Fruit fly (Drosophila melanogaster) whole organism, embryonic: ENCODE data around the gene GstD10.

Experiments
- ATbp ChIP-seq: fragments of 200-800 bp; sonication (Bioruptor generic); optimal IDR thresholded peaks from 2 replicates; lab custom pipeline; 2017; ENCODE audit warnings: missing biosample characterization, mild to moderate bottlenecking, missing genetic modification characterization, missing genetic modification reagents
- Ada2b ChIP-seq: fragments of 200-800 bp; sonication (Bioruptor generic); IDR thresholded peaks from 2 replicates; pipeline ENCODE4 v1.3.6; 2022; ENCODE audit warnings: missing biosample characterization, missing genetic modification characterization
- Aef1 ChIP-seq: fragments of 200-800 bp; sonication (Bioruptor generic); IDR thresholded peaks from 3 replicates; pipeline ENCODE4 v1.3.6; 2022; ENCODE audit warnings: missing biosample characterization, missing genetic modification characterization
- Antp ChIP-seq: fragments of 200-800 bp; sonication (Bioruptor generic); optimal IDR thresholded peaks from 3 replicates; lab custom pipeline; 2016; ENCODE audit warnings: missing biosample characterization, missing genetic modification characterization
- B-H2 ChIP-seq: fragments of 200-800 bp; sonication (Bioruptor generic); optimal IDR thresholded peaks from 2 replicates; lab custom pipeline; 2018; ENCODE audit warnings: missing biosample characterization, mild to moderate bottlenecking, missing genetic modification characterization
- CG10654 ChIP-seq: fragments of 200-800 bp; sonication (Bioruptor generic); optimal IDR thresholded peaks from 2 replicates; lab custom pipeline; 2016; ENCODE audit warnings: missing biosample characterization, missing genetic modification characterization
- CG13775 ChIP-seq: fragments of 200-800 bp; sonication (Bioruptor generic); optimal IDR thresholded peaks from 3 replicates; lab custom pipeline; 2017; ENCODE audit warnings: missing biosample characterization, mild to moderate bottlenecking, missing genetic modification characterization
- CG14710 ChIP-seq: fragments of 200-800 bp; sonication (Bioruptor generic); optimal IDR thresholded peaks from 3 replicates; lab custom pipeline; 2019; ENCODE audit warnings: missing biosample characterization, mild to moderate bottlenecking, missing genetic modification characterization, moderate library complexity
- CG15269 ChIP-seq: fragments of 200-800 bp; sonication (Bioruptor generic); optimal IDR thresholded peaks from 2 replicates; lab custom pipeline; 2018; ENCODE audit warnings: missing biosample characterization, mild to moderate bottlenecking, missing genetic modification characterization, moderate library complexity
- CG1529 ChIP-seq: fragments of 200-800 bp; sonication (Bioruptor generic); optimal IDR thresholded peaks from 3 replicates; lab custom pipeline; 2018; ENCODE audit warnings: missing biosample characterization, missing genetic modification characterization
- CG17186 ChIP-seq: fragments of 200-800 bp; sonication (Bioruptor generic); optimal IDR thresholded peaks from 3 replicates; lab custom pipeline; 2017; ENCODE audit warnings: missing biosample characterization, missing genetic modification reagents, missing genetic modification characterization
- CG17568 ChIP-seq: fragments of 200-800 bp; sonication (Bioruptor generic); optimal IDR thresholded peaks from 2 replicates; lab custom pipeline; 2018; ENCODE audit warnings: missing biosample characterization, mild to moderate bottlenecking, missing genetic modification characterization, moderate library complexity
- CG18599 ChIP-seq: fragments of 200-800 bp; sonication (Bioruptor generic); optimal IDR thresholded peaks from 3 replicates; lab custom pipeline; 2017; ENCODE audit warnings: missing biosample characterization, missing genetic modification characterization, mild to moderate bottlenecking, moderate library complexity, missing genetic modification reagents
- CG2199 ChIP-seq: fragments of 200-800 bp; sonication (Bioruptor generic); IDR thresholded peaks from 3 replicates; pipeline ENCODE4 v1.3.6; 2022; ENCODE audit warnings: missing biosample characterization, missing genetic modification characterization
- CG2889 ChIP-seq: fragments of 200-800 bp; sonication (Bioruptor generic); IDR thresholded peaks from 3 replicates; pipeline ENCODE4 v1.3.6; 2022; ENCODE audit warnings: missing biosample characterization, missing genetic modification characterization
- CG30403 ChIP-seq: fragments of 200-800 bp; sonication (Bioruptor generic); optimal IDR thresholded peaks from 3 replicates; lab custom pipeline; 2016; ENCODE audit warnings: missing biosample characterization, missing genetic modification characterization
- CG3281 ChIP-seq: fragments of 200-800 bp; sonication (Bioruptor generic); optimal IDR thresholded peaks from 3 replicates; lab custom pipeline; 2017; ENCODE audit warnings: missing biosample characterization, mild to moderate bottlenecking, missing genetic modification characterization
- CG34376 ChIP-seq: fragments of 200-800 bp; sonication (Bioruptor generic); optimal IDR thresholded peaks from 2 replicates; lab custom pipeline; 2018; ENCODE audit warnings: missing biosample characterization, mild to moderate bottlenecking, missing genetic modification characterization
- CG3838 ChIP-seq: fragments of 200-800 bp; sonication (Bioruptor generic); optimal IDR thresholded peaks from 3 replicates; lab custom pipeline; 2016; ENCODE audit warnings: missing biosample characterization, missing genetic modification characterization
- CG3847 ChIP-seq: fragments of 200-800 bp; sonication (Bioruptor generic); IDR thresholded peaks from 2 replicates; pipeline ENCODE4 v1.3.6; 2022; ENCODE audit warnings: missing biosample characterization, missing genetic modification characterization
- CG43689 ChIP-seq: fragments of 200-800 bp; sonication (Bioruptor generic); IDR thresholded peaks from 2 replicates; pipeline ENCODE4 v1.3.6; 2022; ENCODE audit warnings: missing biosample characterization, missing genetic modification characterization
- CG4404 ChIP-seq: fragments of 200-800 bp; sonication (Bioruptor generic); IDR thresholded peaks from 2 replicates; pipeline ENCODE4 v1.3.6; 2022; ENCODE audit warnings: missing biosample characterization, missing genetic modification characterization
- CG4707 ChIP-seq: fragments of 200-800 bp; sonication (Bioruptor generic); optimal IDR thresholded peaks from 2 replicates; lab custom pipeline; 2018; ENCODE audit warnings: missing biosample characterization, mild to moderate bottlenecking, missing genetic modification characterization, moderate library complexity
- CG4730 ChIP-seq: fragments of 200-800 bp; sonication (Bioruptor generic); IDR thresholded peaks from 2 replicates; pipeline ENCODE4 v1.3.6; 2022; ENCODE audit warnings: missing biosample characterization, missing genetic modification characterization
- CG7928 ChIP-seq: fragments of 200-800 bp; sonication (Bioruptor generic); optimal IDR thresholded peaks from 2 replicates; lab custom pipeline; 2017; ENCODE audit warnings: missing biosample characterization, mild to moderate bottlenecking, missing genetic modification characterization
- CG8944 ChIP-seq: fragments of 200-800 bp; sonication (Bioruptor generic); optimal IDR thresholded peaks from 3 replicates; lab custom pipeline; 2016; ENCODE audit warnings: missing biosample characterization, missing genetic modification characterization
- CrebB ChIP-seq: fragments of 200-800 bp; sonication (Bioruptor generic); optimal IDR thresholded peaks from 3 replicates; lab custom pipeline; 2018; ENCODE audit warnings: missing biosample characterization, mild to moderate bottlenecking, missing genetic modification characterization
- Dref ChIP-seq: fragments of 200-800 bp; sonication (Bioruptor generic); IDR thresholded peaks from 2 replicates; pipeline ENCODE4 v1.3.6; 2022; ENCODE audit warnings: missing biosample characterization, missing genetic modification characterization
- Fer1 ChIP-seq: fragments of 200-800 bp; sonication (Bioruptor generic); optimal IDR thresholded peaks from 2 replicates; lab custom pipeline; 2017; ENCODE audit warnings: missing biosample characterization, mild to moderate bottlenecking, missing genetic modification characterization
- Hey ChIP-seq: fragments of 200-800 bp; sonication (Bioruptor generic); optimal IDR thresholded peaks from 3 replicates; lab custom pipeline; 2018; ENCODE audit warnings: missing biosample characterization, mild to moderate bottlenecking, missing genetic modification characterization
- Kr ChIP-seq: fragments of 200-800 bp; sonication (Bioruptor generic); optimal IDR thresholded peaks from 2 replicates; lab custom pipeline; 2017; ENCODE audit warnings: missing biosample characterization, mild to moderate bottlenecking, missing genetic modification characterization
- Mes4 ChIP-seq: fragments of 200-800 bp; sonication (Bioruptor generic); optimal IDR thresholded peaks from 2 replicates; lab custom pipeline; 2016; ENCODE audit warnings: missing biosample characterization, missing genetic modification characterization
- NC2α ChIP-seq: fragments of 200-800 bp; sonication (Bioruptor generic); optimal IDR thresholded peaks from 2 replicates; lab custom pipeline; 2016; ENCODE audit warnings: missing biosample characterization, missing genetic modification characterization
- Nf-YA ChIP-seq: fragments of 200-800 bp; sonication (Bioruptor generic); IDR thresholded peaks from 2 replicates; pipeline ENCODE4 v1.3.6; 2022; ENCODE audit warnings: missing biosample characterization, missing genetic modification characterization
- Tbp ChIP-seq: fragments of >200 bp; optimal IDR thresholded peaks from 2 replicates; lab custom pipeline; 2018; ENCODE audit warnings: missing biosample characterization, missing genetic modification characterization
- Usf ChIP-seq: fragments of 200-800 bp; sonication (Bioruptor generic); optimal IDR thresholded peaks from 2 replicates; lab custom pipeline; 2017; ENCODE audit warnings: missing genotype, missing biosample characterization, missing genetic modification characterization
- Xbp1 ChIP-seq: fragments of 200-800 bp; sonication (Bioruptor generic); optimal IDR thresholded peaks from 3 replicates; lab custom pipeline; 2016; ENCODE audit warnings: missing biosample characterization, mild to moderate bottlenecking, missing genetic modification characterization
- YL-1 ChIP-seq: fragments of 200-800 bp; sonication (Bioruptor generic); optimal IDR thresholded peaks from 3 replicates; lab custom pipeline; 2017; ENCODE audit warnings: missing biosample characterization, mild to moderate bottlenecking, missing genetic modification characterization
- ase ChIP-seq: fragments of 200-800 bp; sonication (Bioruptor generic); IDR thresholded peaks from 3 replicates; pipeline ENCODE4 v1.3.6; 2022; ENCODE audit warnings: missing biosample characterization, missing genetic modification characterization
- az2 ChIP-seq: fragments of 200-800 bp; sonication (Bioruptor generic); optimal IDR thresholded peaks from 3 replicates; lab custom pipeline; 2016; ENCODE audit warnings: missing biosample characterization, missing genetic modification characterization
- disco-r ChIP-seq: fragments of 200-800 bp; sonication (Bioruptor generic); optimal IDR thresholded peaks from 2 replicates; lab custom pipeline; 2016; ENCODE audit warnings: missing biosample characterization, missing genetic modification characterization
- fru ChIP-seq: fragments of >200 bp; optimal IDR thresholded peaks from 2 replicates; lab custom pipeline; 2017
- gem ChIP-seq: fragments of 200-800 bp; sonication (Bioruptor generic); optimal IDR thresholded peaks from 2 replicates; lab custom pipeline; 2019; ENCODE audit warnings: missing biosample characterization, mild to moderate bottlenecking, missing genetic modification characterization, moderate library complexity
- lmd ChIP-seq: fragments of 200-800 bp; sonication (Bioruptor generic); IDR thresholded peaks from 2 replicates; pipeline ENCODE4 v1.3.6; 2022; ENCODE audit warnings: missing biosample characterization, missing genetic modification characterization
- nau ChIP-seq: fragments of 200-800 bp; sonication (Bioruptor generic); optimal IDR thresholded peaks from 3 replicates; lab custom pipeline; 2017; ENCODE audit warnings: missing biosample characterization, mild to moderate bottlenecking, missing genetic modification characterization, missing genetic modification reagents
- odd ChIP-seq: fragments of 200-800 bp; sonication (Bioruptor generic); optimal IDR thresholded peaks from 2 replicates; lab custom pipeline; 2017; ENCODE audit warnings: missing biosample characterization, mild to moderate bottlenecking, missing genetic modification characterization
- repo ChIP-seq: fragments of 200-800 bp; sonication (Bioruptor generic); optimal IDR thresholded peaks from 2 replicates; lab custom pipeline; 2016; ENCODE audit warnings: missing biosample characterization, missing genetic modification characterization
- shn ChIP-seq: fragments of 200-800 bp; sonication (Bioruptor generic); optimal IDR thresholded peaks from 3 replicates; lab custom pipeline; 2016; ENCODE audit warnings: missing biosample characterization, missing genetic modification characterization
- slbo ChIP-seq: fragments of 200-800 bp; sonication (Bioruptor generic); IDR thresholded peaks from 2 replicates; pipeline ENCODE4 v1.3.6; 2022; ENCODE audit warnings: missing biosample characterization, missing genetic modification characterization
- slp2 ChIP-seq: fragments of 200-800 bp; sonication (Bioruptor generic); optimal IDR thresholded peaks from 2 replicates; lab custom pipeline; 2016; ENCODE audit warnings: missing biosample characterization, missing genetic modification characterization
- trem ChIP-seq: fragments of 200-800 bp; optimal IDR thresholded peaks from 3 replicates; lab custom pipeline; 2019; ENCODE audit warnings: missing biosample characterization, mild to moderate bottlenecking, missing genetic modification characterization, moderate library complexity
- tx ChIP-seq: fragments of 200-800 bp; sonication (Bioruptor generic); optimal IDR thresholded peaks from 2 replicates; lab custom pipeline; 2016; ENCODE audit warnings: missing biosample characterization, missing genetic modification characterization
- yki ChIP-seq: fragments of >200 bp; optimal IDR thresholded peaks from 3 replicates; lab custom pipeline; 2018

GstD10 gene

dm6 chr3R:12402935-12403334 is 37.4 kb upstream of the GstD10 start (continued):
- TF ChIP-seq slp2 (GFP tag; lab: Kevin White, UChicago) (peak; percentile 93), CG34376 (peak; percentile 100), Tbp (no peak), CG18599 (GFP tag; lab: Kevin White, UChicago) (peak; percentile 99), Nf-YA (GFP tag; lab: Robert Waterston, UW) (peak; percentile 99), slbo (GFP tag; lab: Robert Waterston, UW) (peak; percentile 92), NC2α (GFP tag; lab: Kevin White, UChicago) (peak; percentile 91), CG3838 (GFP tag; lab: Kevin White, UChicago) (peak; percentile 90), Usf (GFP tag; lab: Kevin White, UChicago) (peak; percentile 93), CG3281 (GFP tag; lab: Kevin White, UChicago) (peak; percentile 97), Kr (GFP tag; lab: Kevin White, UChicago) (peak; percentile 36), ATbp (peak; percentile 99), CG10654 (GFP tag; lab: Kevin White, UChicago) (peak; percentile 97), YL-1 (GFP tag; lab: Kevin White, UChicago) (peak; percentile 91), Ada2b (GFP tag; lab: Robert Waterston, UW) (peak; percentile 99), Mes4 (GFP tag; lab: Kevin White, UChicago) (peak; percentile 93), Dref (GFP tag; lab: Robert Waterston, UW) (peak; percentile 52), fru (lab: Kevin White, UChicago) (no peak), az2 (GFP tag; lab: Kevin White, UChicago) (peak; percentile 97), Fer1 (GFP tag; lab: Kevin White, UChicago) (peak; percentile 98), yki (lab: Kevin White, UChicago) (no peak), odd (GFP tag; lab: Kevin White, UChicago) (peak; percentile 96), CG1529 (GFP tag; lab: Kevin White, UChicago) (peak; percentile 96), repo (GFP tag; lab: Kevin White, UChicago) (peak; percentile 98), Aef1 (peak; percentile 95), CG4730 (GFP tag; lab: Robert Waterston, UW) (peak; percentile 86), B-H2 (GFP tag; lab: Kevin White, UChicago) (peak; percentile 98), CG43689 (peak; percentile 88), CG15269 (tag; lab: Kevin White, UChicago) (peak; percentile 98), CG4707 (GFP tag; lab: Kevin White, UChicago) (peak; percentile 94), shn (GFP tag; lab: Kevin White, UChicago) (peak; percentile 75), trem (tag; lab: Kevin White, UChicago) (peak; percentile 98), CG13775 (peak; percentile 96), CG2199 (GFP tag; lab: Robert Waterston, UW) (peak; percentile 94), Hey (tag; lab: Kevin White, UChicago) (peak; percentile 86), CG8944 (GFP tag; lab: Kevin White, UChicago) (peak; percentile 87), CrebB (tag; lab: Kevin White, UChicago) (peak; percentile 98), Xbp1 (GFP tag; lab: Kevin White, UChicago) (peak; percentile 97), lmd (GFP tag; lab: Robert Waterston, UW) (peak; percentile 94), CG2889 (GFP tag; lab: Robert Waterston, UW) (peak; percentile 86), tx (peak; percentile 84), Antp (peak; percentile 86), CG17186 (peak; percentile 97), gem (tag; lab: Kevin White, UChicago) (peak; percentile 99), ase (GFP tag; lab: Robert Waterston, UW) (peak; percentile 94), disco-r (GFP tag; lab: Kevin White, UChicago) (peak; percentile 86), CG14710 (tag; lab: Kevin White, UChicago) (peak; percentile 98), nau (GFP tag; lab: Kevin White, UChicago) (peak; percentile 99), CG30403 (GFP tag; lab: Kevin White, UChicago) (peak; percentile 96), CG17568 (GFP tag; lab: Kevin White, UChicago) (peak; percentile 97), CG3847 (GFP tag; lab: Robert Waterston, UW) (peak; percentile 94), CG4404 (GFP tag; lab: Robert Waterston, UW) (peak; percentile 80), CG7928 (peak; percentile 88)
